Fruit fly (Drosophila melanogaster): Measurements from ENCODE around the gene Frq1.
A peak's percentile ranks its signal among the peaks of the same experiment; 100 is the strongest.

Gene Frq1

dm6 chrX:18208079-18208865 lies 53.1 kb downstream of the Frq1 start (continued):
- TF ChIP-seq Chrac-16 (GFP tag; optimal IDR thresholded peaks at IDR 0.05) (no peak), cato (GFP tag; optimal IDR thresholded peaks at IDR 0.05; ENCODE audit: borderline replicate concordance) (no peak), CG17359 (tag; optimal IDR thresholded peaks at IDR 0.05) (no peak), dimm (GFP tag; IDR thresholded peaks at IDR 0.05) (no peak), CG15011 (GFP tag; optimal IDR thresholded peaks at IDR 0.05) (no peak), Xrp1 (GFP tag; IDR thresholded peaks at IDR 0.05) (no peak), otp (GFP tag; IDR thresholded peaks at IDR 0.05) (no peak), CG1603 (tag; optimal IDR thresholded peaks at IDR 0.05) (no peak), gsb-n (tag; optimal IDR thresholded peaks at IDR 0.05) (peak; percentile 14), NC2β (GFP tag; optimal IDR thresholded peaks at IDR 0.05) (no peak), ewg (GFP tag; optimal IDR thresholded peaks at IDR 0.05) (no peak), CG18764 (GFP tag; optimal IDR thresholded peaks at IDR 0.05) (no peak), CG31388 (GFP tag; optimal IDR thresholded peaks at IDR 0.05) (no peak), eyg (GFP tag; optimal IDR thresholded peaks at IDR 0.05) (no peak), CG32767 (GFP tag; IDR thresholded peaks at IDR 0.05) (no peak), CG4617 (GFP tag; optimal IDR thresholded peaks at IDR 0.05; ENCODE audit: borderline replicate concordance) (no peak), CG9727 (GFP tag; optimal IDR thresholded peaks at IDR 0.05) (peak; percentile 62), gce (GFP tag; IDR thresholded peaks at IDR 0.05) (no peak), lbe (GFP tag; optimal IDR thresholded peaks at IDR 0.05) (no peak), h (optimal IDR thresholded peaks at IDR 0.05) (no peak), CG34376 (GFP tag; optimal IDR thresholded peaks at IDR 0.05) (no peak), CG7372 (GFP tag; IDR thresholded peaks at IDR 0.05) (no peak), dan (GFP tag; IDR thresholded peaks at IDR 0.05) (no peak), CG10462 (GFP tag; optimal IDR thresholded peaks at IDR 0.05) (no peak), Oli (tag; optimal IDR thresholded peaks at IDR 0.05) (no peak), cwo (GFP tag; optimal IDR thresholded peaks at IDR 0.05) (no peak), Dref (GFP tag; IDR thresholded peaks at IDR 0.05) (no peak), ATbp (GFP tag; optimal IDR thresholded peaks at IDR 0.05) (no peak), Ada2b (GFP tag; IDR thresholded peaks at IDR 0.05) (no peak), ranshi (GFP tag; IDR thresholded peaks at IDR 0.05) (no peak), Scr (GFP tag; IDR thresholded peaks at IDR 0.05; ENCODE audit: partially characterized antibody) (no peak), sob (GFP tag; IDR thresholded peaks at IDR 0.05) (no peak), pros (GFP tag; optimal IDR thresholded peaks at IDR 0.05) (no peak), Sin3A (optimal IDR thresholded peaks at IDR 0.05) (no peak), Xbp1 (GFP tag; optimal IDR thresholded peaks at IDR 0.05) (no peak), Atf6 (GFP tag; IDR thresholded peaks at IDR 0.05) (no peak), CG18262 (tag; optimal IDR thresholded peaks at IDR 0.05) (peak; percentile 82), Aef1 (GFP tag; IDR thresholded peaks at IDR 0.05) (no peak), CG5245 (GFP tag; optimal IDR thresholded peaks at IDR 0.05) (no peak), CoRest (tag; optimal IDR thresholded peaks at IDR 0.05) (peak; percentile 43), unpg (GFP tag; optimal IDR thresholded peaks at IDR 0.05) (no peak), CG4730 (GFP tag; IDR thresholded peaks at IDR 0.05) (no peak), CG13296 (GFP tag; optimal IDR thresholded peaks at IDR 0.05) (no peak), CG11696 (GFP tag; IDR thresholded peaks at IDR 0.05) (no peak), Hand (GFP tag; optimal IDR thresholded peaks at IDR 0.05) (no peak), CG14710 (tag; optimal IDR thresholded peaks at IDR 0.05) (peak; percentile 50), dmrt11E (tag; optimal IDR thresholded peaks at IDR 0.05) (peak; percentile 71), Dip3 (GFP tag; optimal IDR thresholded peaks at IDR 0.05) (no peak)

All from whole organism, embryonic.